Fruit fly (Drosophila melanogaster) whole organism, embryonic: ENCODE results near the gene cyr.

Experiments used
- Atf6 ChIP-seq: fragments of 200-800 bp; sonication (Bioruptor generic); IDR thresholded peaks from 2 replicates; pipeline ENCODE4 v1.3.6; 2022; ENCODE audit warnings: missing biosample characterization, missing genetic modification characterization
- CG10274 ChIP-seq: fragments of 200-800 bp; sonication (Bioruptor generic); optimal IDR thresholded peaks from 3 replicates; lab custom pipeline; 2017; ENCODE audit warnings: missing biosample characterization, mild to moderate bottlenecking, missing genetic modification characterization
- CG10321 ChIP-seq: fragments of 200-800 bp; sonication (Bioruptor generic); IDR thresholded peaks from 2 replicates; pipeline ENCODE4 v1.3.6; 2022; ENCODE audit warnings: missing biosample characterization, missing genetic modification characterization
- CG10366 ChIP-seq: fragments of 200-800 bp; sonication (Bioruptor generic); IDR thresholded peaks from 2 replicates; pipeline ENCODE4 v1.3.6; 2022; ENCODE audit warnings: missing biosample characterization, missing genetic modification characterization
- CG10543 ChIP-seq: fragments of 200-800 bp; sonication (Bioruptor generic); optimal IDR thresholded peaks from 3 replicates; lab custom pipeline; 2017; ENCODE audit warnings: missing biosample characterization, mild to moderate bottlenecking, missing genetic modification characterization, moderate library complexity
- CG10654 ChIP-seq: fragments of 200-800 bp; sonication (Bioruptor generic); optimal IDR thresholded peaks from 2 replicates; lab custom pipeline; 2016; ENCODE audit warnings: missing biosample characterization, missing genetic modification characterization
- CG11093 ChIP-seq: fragments of 200-800 bp; sonication (Bioruptor generic); IDR thresholded peaks from 3 replicates; pipeline ENCODE4 v1.3.6; 2022; ENCODE audit warnings: missing biosample characterization, missing genetic modification characterization
- CG11695 ChIP-seq: fragments of 200-800 bp; sonication (Bioruptor generic); IDR thresholded peaks from 3 replicates; pipeline ENCODE4 v1.3.6; 2022; ENCODE audit warnings: missing biosample characterization, missing genetic modification characterization
- CG11696 ChIP-seq: fragments of 200-800 bp; sonication (Bioruptor generic); IDR thresholded peaks from 2 replicates; pipeline ENCODE4 v1.3.6; 2022; ENCODE audit warnings: missing biosample characterization, missing genetic modification characterization
- CG12942 ChIP-seq: fragments of 200-800 bp; sonication (Bioruptor generic); optimal IDR thresholded peaks from 3 replicates; lab custom pipeline; 2016; ENCODE audit warnings: missing biosample characterization, missing genetic modification characterization
- CG15269 ChIP-seq: fragments of 200-800 bp; sonication (Bioruptor generic); optimal IDR thresholded peaks from 2 replicates; lab custom pipeline; 2018; ENCODE audit warnings: missing biosample characterization, mild to moderate bottlenecking, missing genetic modification characterization, moderate library complexity
- CG1647 ChIP-seq: fragments of 200-800 bp; sonication (Bioruptor generic); optimal IDR thresholded peaks from 3 replicates; lab custom pipeline; 2016; ENCODE audit warnings: missing biosample characterization, missing genetic modification characterization
- CG17186 ChIP-seq: fragments of 200-800 bp; sonication (Bioruptor generic); optimal IDR thresholded peaks from 3 replicates; lab custom pipeline; 2017; ENCODE audit warnings: missing biosample characterization, missing genetic modification reagents, missing genetic modification characterization
- CG33557 ChIP-seq: fragments of 200-800 bp; sonication (Bioruptor generic); optimal IDR thresholded peaks from 2 replicates; lab custom pipeline; 2019; ENCODE audit warnings: missing biosample characterization, mild to moderate bottlenecking, missing genetic modification characterization, moderate library complexity
- CG34376 ChIP-seq: fragments of 200-800 bp; sonication (Bioruptor generic); optimal IDR thresholded peaks from 2 replicates; lab custom pipeline; 2018; ENCODE audit warnings: missing biosample characterization, mild to moderate bottlenecking, missing genetic modification characterization
- CG4360 ChIP-seq: fragments of 200-800 bp; sonication (Bioruptor generic); IDR thresholded peaks from 2 replicates; pipeline ENCODE4 v1.3.6; 2022; ENCODE audit warnings: missing biosample characterization, missing genetic modification characterization
- CG7556 ChIP-seq: fragments of 200-800 bp; sonication (Bioruptor generic); optimal IDR thresholded peaks from 2 replicates; lab custom pipeline; 2017; ENCODE audit warnings: missing biosample characterization, mild to moderate bottlenecking, missing genetic modification characterization
- CG7987 ChIP-seq: fragments of 200-800 bp; sonication (Bioruptor generic); optimal IDR thresholded peaks from 2 replicates; lab custom pipeline; 2018; ENCODE audit warnings: missing biosample characterization, mild to moderate bottlenecking, missing genetic modification characterization, moderate library complexity
- CG8359 ChIP-seq: fragments of 200-800 bp; sonication (Bioruptor generic); optimal IDR thresholded peaks from 2 replicates; lab custom pipeline; 2017; ENCODE audit warnings: missing biosample characterization, mild to moderate bottlenecking, missing genetic modification characterization, borderline replicate concordance
- CG8478 ChIP-seq: fragments of >200 bp; optimal IDR thresholded peaks from 2 replicates; lab custom pipeline; 2018
- CHES-1-like ChIP-seq: fragments of 200-800 bp; sonication (Bioruptor generic); optimal IDR thresholded peaks from 2 replicates; lab custom pipeline; 2016; ENCODE audit warnings: missing biosample characterization, missing genetic modification characterization
- Dbx ChIP-seq: fragments of 200-800 bp; sonication (Bioruptor generic); IDR thresholded peaks from 3 replicates; pipeline ENCODE4 v1.3.6; 2022; ENCODE audit warnings: missing biosample characterization, missing genetic modification characterization
- Deaf1 ChIP-seq: fragments of 200-800 bp; optimal IDR thresholded peaks from 3 replicates; lab custom pipeline; 2019; ENCODE audit warnings: missing biosample characterization, mild to moderate bottlenecking, missing genetic modification characterization, moderate library complexity
- Dref ChIP-seq: fragments of 200-800 bp; sonication (Bioruptor generic); IDR thresholded peaks from 2 replicates; pipeline ENCODE4 v1.3.6; 2022; ENCODE audit warnings: missing biosample characterization, missing genetic modification characterization
- Gug ChIP-seq: fragments of 200-800 bp; sonication (Bioruptor generic); IDR thresholded peaks from 4 replicates; pipeline ENCODE4 v1.3.6; 2022; ENCODE audit warnings: missing biosample characterization, missing genetic modification characterization
- HLH54F ChIP-seq: fragments of 200-800 bp; sonication (Bioruptor generic); optimal IDR thresholded peaks from 3 replicates; lab custom pipeline; 2016; ENCODE audit warnings: missing biosample characterization, missing genetic modification characterization
- Hand ChIP-seq: fragments of 200-800 bp; sonication (Bioruptor generic); optimal IDR thresholded peaks from 2 replicates; lab custom pipeline; 2017; ENCODE audit warnings: mild to moderate bottlenecking, missing biosample characterization, missing genetic modification reagents, missing genetic modification characterization
- HmgD ChIP-seq: fragments of 200-800 bp; sonication (Bioruptor generic); optimal IDR thresholded peaks from 3 replicates; lab custom pipeline; 2016; ENCODE audit warnings: missing biosample characterization, missing genetic modification characterization
- Myb ChIP-seq: fragments of 200-800 bp; sonication (Bioruptor generic); optimal IDR thresholded peaks from 2 replicates; lab custom pipeline; 2016; ENCODE audit warnings: missing biosample characterization, missing genetic modification characterization
- NFAT ChIP-seq: fragments of 200-800 bp; sonication (Bioruptor generic); IDR thresholded peaks from 2 replicates; pipeline ENCODE4 v1.3.6; 2022; ENCODE audit warnings: missing biosample characterization, missing genetic modification characterization
- NK7.1 ChIP-seq: fragments of 200-800 bp; sonication (Bioruptor generic); optimal IDR thresholded peaks from 3 replicates; lab custom pipeline; 2016; ENCODE audit warnings: missing biosample characterization, missing genetic modification characterization
- Nf-YA ChIP-seq: fragments of 200-800 bp; sonication (Bioruptor generic); IDR thresholded peaks from 2 replicates; pipeline ENCODE4 v1.3.6; 2022; ENCODE audit warnings: missing biosample characterization, missing genetic modification characterization
- Pdp1 ChIP-seq, 2 experiments: fragments of 200-800 bp; sonication (Bioruptor generic); optimal IDR thresholded peaks; 3 replicates each; lab custom pipeline; 2016; ENCODE audit warnings: missing biosample characterization in 2 of 2, missing genetic modification characterization in 2 of 2, mild to moderate bottlenecking in 1 of 2, moderate library complexity in 1 of 2
- Sox102F ChIP-seq: fragments of 200-800 bp; sonication (Bioruptor generic); optimal IDR thresholded peaks from 2 replicates; lab custom pipeline; 2018; ENCODE audit warnings: missing biosample characterization, mild to moderate bottlenecking, missing genetic modification characterization, moderate library complexity
- crc ChIP-seq: fragments of 200-800 bp; sonication (Bioruptor generic); optimal IDR thresholded peaks from 2 replicates; lab custom pipeline; 2016; ENCODE audit warnings: missing biosample characterization, missing genetic modification characterization
- cwo ChIP-seq: fragments of 200-800 bp; sonication (Bioruptor generic); optimal IDR thresholded peaks from 3 replicates; lab custom pipeline; 2017; ENCODE audit warnings: missing biosample characterization, missing genetic modification characterization, mild to moderate bottlenecking, moderate library complexity, missing genetic modification reagents
- emc ChIP-seq: fragments of 200-800 bp; sonication (Bioruptor generic); optimal IDR thresholded peaks from 2 replicates; lab custom pipeline; 2016; ENCODE audit warnings: missing biosample characterization, missing genetic modification characterization
- kah ChIP-seq: fragments of 200-800 bp; sonication (Bioruptor generic); optimal IDR thresholded peaks from 2 replicates; lab custom pipeline; 2018; ENCODE audit warnings: missing biosample characterization, mild to moderate bottlenecking, missing genetic modification characterization
- lbe ChIP-seq: fragments of 200-800 bp; sonication (Bioruptor generic); optimal IDR thresholded peaks from 2 replicates; lab custom pipeline; 2016; ENCODE audit warnings: missing biosample characterization, mild to moderate bottlenecking, missing genetic modification characterization
- nerfin-1 ChIP-seq: fragments of 200-800 bp; sonication (Bioruptor generic); optimal IDR thresholded peaks from 3 replicates; lab custom pipeline; 2019; ENCODE audit warnings: missing biosample characterization, mild to moderate bottlenecking, missing genetic modification characterization, moderate library complexity
- nom ChIP-seq: fragments of 200-800 bp; sonication (Bioruptor generic); optimal IDR thresholded peaks from 2 replicates; lab custom pipeline; 2017; ENCODE audit warnings: missing biosample characterization, missing genetic modification characterization, mild to moderate bottlenecking, moderate library complexity, missing genetic modification reagents
- sens ChIP-seq: fragments of 200-800 bp; sonication (Bioruptor generic); peaks from one replicate; lab custom pipeline; 2016; ENCODE audit warnings: missing biosample characterization, missing genetic modification characterization
- sens-2 ChIP-seq: fragments of 200-800 bp; sonication (Bioruptor generic); IDR thresholded peaks from 2 replicates; pipeline ENCODE4 v1.3.6; 2022; ENCODE audit warnings: missing biosample characterization, missing genetic modification characterization
- seq ChIP-seq: fragments of 200-800 bp; sonication (Bioruptor generic); IDR thresholded peaks from 2 replicates; pipeline ENCODE4 v1.3.6; 2022; ENCODE audit warnings: missing biosample characterization, missing genetic modification characterization
- slbo ChIP-seq: fragments of 200-800 bp; sonication (Bioruptor generic); IDR thresholded peaks from 2 replicates; pipeline ENCODE4 v1.3.6; 2022; ENCODE audit warnings: missing biosample characterization, missing genetic modification characterization
- slou ChIP-seq: fragments of 200-800 bp; sonication (Bioruptor generic); optimal IDR thresholded peaks from 3 replicates; lab custom pipeline; 2016; ENCODE audit warnings: missing biosample characterization, missing genetic modification characterization
- vvl ChIP-seq: fragments of 200-800 bp; sonication (Bioruptor generic); IDR thresholded peaks from 2 replicates; pipeline ENCODE4 v1.3.6; 2022; ENCODE audit warnings: missing biosample characterization, missing genetic modification characterization
- zen ChIP-seq: fragments of 200-800 bp; sonication (Bioruptor generic); optimal IDR thresholded peaks from 3 replicates; lab custom pipeline; 2018; ENCODE audit warnings: missing biosample characterization, mild to moderate bottlenecking, missing genetic modification characterization, moderate library complexity
- zen2 ChIP-seq: fragments of 200-800 bp; sonication (Bioruptor generic); IDR thresholded peaks from 3 replicates; pipeline ENCODE4 v1.3.6; 2022; ENCODE audit warnings: missing biosample characterization, missing genetic modification characterization; ENCODE audit not compliant: partially characterized antibody
- zfh1 ChIP-seq: fragments of 200-800 bp; sonication (Bioruptor generic); IDR thresholded peaks from 3 replicates; pipeline ENCODE4 v1.3.6; 2022; ENCODE audit warnings: missing biosample characterization, missing genetic modification characterization

Gene cyr

DNA sequence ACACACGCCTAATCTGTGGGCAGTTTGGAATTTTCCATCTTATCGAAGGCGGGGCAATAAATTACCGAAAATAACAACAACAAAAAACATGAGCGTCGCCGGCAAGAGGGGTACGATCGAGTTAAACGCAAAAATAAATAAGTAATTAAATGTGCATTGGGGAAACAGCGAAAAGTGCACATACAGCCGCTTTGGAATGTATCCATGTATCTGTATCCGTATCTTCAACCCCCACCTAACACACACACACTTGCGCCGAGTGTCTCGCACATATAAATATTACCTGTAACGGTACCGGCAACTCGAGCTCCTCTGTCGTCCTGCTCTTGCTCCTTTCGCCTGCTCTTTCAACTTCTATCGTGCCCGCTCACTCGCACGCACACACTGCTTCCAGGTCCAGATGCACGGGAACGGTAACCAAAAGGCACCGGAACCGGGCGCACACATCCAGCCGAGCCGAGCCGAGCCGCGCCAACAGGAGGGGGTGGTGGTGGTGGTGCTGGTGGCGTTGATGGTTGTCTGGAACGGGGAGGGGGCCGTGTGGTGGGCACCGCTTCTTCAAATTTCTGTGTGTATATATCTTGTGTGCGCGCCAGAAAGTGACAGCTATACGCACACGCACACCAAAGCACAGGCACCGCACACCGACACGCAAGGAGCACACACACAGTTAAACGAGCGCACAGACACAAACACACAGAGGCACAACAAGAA, 6.0 kb upstream of the cyr start:
- peak; percentile 11 for TF ChIP-seq crc (GFP tag; lab: Kevin White, UChicago)
- TF ChIP-seq seq (GFP tag; lab: Robert Waterston, UW): peak; percentile 39; the same call in 1 of the 2 replicates
- no peak for TF ChIP-seq CG10274
- peak; percentile 41; the same call in 1 of the 2 replicates for TF ChIP-seq slbo (GFP tag; lab: Robert Waterston, UW)
- TF ChIP-seq lbe (GFP tag; lab: Kevin White, UChicago): no peak
- peak; percentile 53; the same call in 1 of the 2 replicates for TF ChIP-seq CG4360
- no peak for TF ChIP-seq CG17186 (GFP tag; lab: Kevin White, UChicago)
- peak; percentile 19 to 29 for TF ChIP-seq Pdp1 (GFP tag; optimal IDR thresholded peaks at IDR 0.05; lab: Kevin White, UChicago)
- TF ChIP-seq CG34376 (GFP tag; lab: Kevin White, UChicago): peak; percentile 36
- TF ChIP-seq Atf6 (GFP tag; lab: Robert Waterston, UW): 0 out of 2 replicates have a peak, but pooled peaks have one; percentile 8
- TF ChIP-seq CG11093 (GFP tag; lab: Robert Waterston, UW): no peak
- no peak for TF ChIP-seq zfh1
- no peak for TF ChIP-seq zen2 (GFP tag; lab: Robert Waterston, UW)
- TF ChIP-seq NFAT (GFP tag; lab: Robert Waterston, UW): peak; percentile 35; the same call in 1 of the 2 replicates
- TF ChIP-seq CG15269: peak; percentile 3
- peak; percentile 28 for TF ChIP-seq CG7556 (GFP tag; lab: Kevin White, UChicago)
- TF ChIP-seq kah (GFP tag; lab: Kevin White, UChicago): peak; percentile 9
- peak; percentile 11 for TF ChIP-seq CHES-1-like
- TF ChIP-seq CG12942 (GFP tag; lab: Kevin White, UChicago): no peak
- peak; percentile 22 for TF ChIP-seq Myb
- TF ChIP-seq CG10366: peak; percentile 12; the same call in 1 of the 2 replicates
- no peak for TF ChIP-seq zen (tag; lab: Kevin White, UChicago)
- peak; percentile 39 for TF ChIP-seq cwo (GFP tag; lab: Kevin White, UChicago)
- TF ChIP-seq sens-2: no peak
- TF ChIP-seq CG1647 (GFP tag; lab: Kevin White, UChicago): no peak
- TF ChIP-seq emc: no peak
- TF ChIP-seq HLH54F (GFP tag; lab: Kevin White, UChicago): peak; percentile 23
- TF ChIP-seq NK7.1: no peak
- TF ChIP-seq CG33557 (GFP tag; lab: Kevin White, UChicago): no peak
- TF ChIP-seq Hand: peak; percentile 4
- TF ChIP-seq Gug (GFP tag; lab: Robert Waterston, UW): no peak
- peak; percentile 92 for TF ChIP-seq sens (GFP tag; lab: Kevin White, UChicago)
- TF ChIP-seq HmgD: peak; percentile 11
- TF ChIP-seq CG11695 (GFP tag; lab: Robert Waterston, UW): peak; percentile 40; the same call in 1 of the 3 replicates
- TF ChIP-seq CG7987: no peak
- peak; percentile 84 for TF ChIP-seq CG8478 (lab: Kevin White, UChicago)
- TF ChIP-seq Sox102F (GFP tag; lab: Kevin White, UChicago): peak; percentile 11
- TF ChIP-seq CG10654 (GFP tag; lab: Kevin White, UChicago): no peak
- TF ChIP-seq Nf-YA (GFP tag; lab: Robert Waterston, UW): no peak
- no peak for TF ChIP-seq slou
- TF ChIP-seq CG8359: no peak
- TF ChIP-seq CG10543 (GFP tag; lab: Kevin White, UChicago): peak; percentile 87
- peak; percentile 90 for TF ChIP-seq Deaf1 (tag; lab: Kevin White, UChicago)
- peak; percentile 43 for TF ChIP-seq nom (GFP tag; lab: Kevin White, UChicago)
- peak; percentile 90 for TF ChIP-seq CG10321 (GFP tag; lab: Robert Waterston, UW)
- peak; percentile 72 for TF ChIP-seq nerfin-1 (tag; lab: Kevin White, UChicago)
- TF ChIP-seq Dref (GFP tag; lab: Robert Waterston, UW): peak; percentile 10; the same call in 1 of the 2 replicates
- TF ChIP-seq vvl (GFP tag; lab: Robert Waterston, UW): peak; percentile 18; the same call in 1 of the 2 replicates
- TF ChIP-seq Dbx (GFP tag; lab: Robert Waterston, UW): no peak; the same call in 2 of the 3 replicates
- TF ChIP-seq CG11696: no peak
